Worm (Caenorhabditis elegans): ENCODE data around the gene F44B9.9.

DNA sequence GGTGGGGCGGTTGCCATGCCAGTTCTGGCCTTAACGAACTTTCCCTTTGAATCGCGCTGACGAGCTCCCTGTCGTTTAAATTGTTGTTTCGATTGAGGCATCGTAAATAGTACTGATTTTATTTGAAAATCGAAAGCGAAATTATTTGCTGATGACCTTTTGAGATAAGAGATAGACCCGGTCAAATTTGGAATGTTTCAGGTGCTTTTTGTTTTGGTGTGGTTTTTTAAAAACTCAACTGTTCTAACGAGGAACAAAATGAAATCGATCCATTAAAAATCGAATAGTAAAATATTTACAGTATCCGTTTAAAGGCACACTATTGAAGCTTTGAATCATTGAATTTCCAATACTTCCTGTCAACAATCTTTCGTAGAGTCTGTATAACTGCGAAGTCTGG is 11.9 kb upstream of the F44B9.9 start, which contains the start of gene K12H4.6:
- TF ChIP-seq dpl-1 (GFP tag; optimal IDR thresholded peaks at IDR 0.05) (no peak), him-1 (tag; optimal IDR thresholded peaks at IDR 0.05) (no peak), madf-3 (GFP tag; IDR thresholded peaks at IDR 0.05) (no peak), snpc-4 (GFP tag; optimal IDR thresholded peaks at IDR 0.05) (no peak), snpc-4 (tag; optimal IDR thresholded peaks at IDR 0.05) (no peak), tbx-9 (tag; optimal IDR thresholded peaks at IDR 0.05; ENCODE audit: borderline replicate concordance) (no peak), F37B4.10 (GFP tag; IDR thresholded peaks at IDR 0.05) (no peak), efl-1 (GFP tag; optimal IDR thresholded peaks at IDR 0.05) (no peak), C17E4.6 (GFP tag; IDR thresholded peaks at IDR 0.05) (no peak), unc-62 (GFP tag; optimal IDR thresholded peaks at IDR 0.05) (no peak), snpc-3.4 (tag; optimal IDR thresholded peaks at IDR 0.05) (no peak), mes-4 (tag; optimal IDR thresholded peaks at IDR 0.05) (no peak)
